Fruit fly (Drosophila melanogaster) whole organism, embryonic: ENCODE measurements around the gene LpR2.
A peak's percentile ranks its signal among the peaks of the same experiment; 100 is the strongest.

ENCODE experiments used
- Bgb ChIP-seq: fragments of 200-800 bp; sonication (Bioruptor generic); IDR thresholded peaks from 2 replicates; pipeline ENCODE4 v1.3.6; 2022; ENCODE audit warnings: missing biosample characterization, missing genetic modification characterization; ENCODE audit not compliant: partially characterized antibody
- CG10267 ChIP-seq: fragments of 200-800 bp; sonication (Bioruptor generic); optimal IDR thresholded peaks from 2 replicates; lab custom pipeline; 2018; ENCODE audit warnings: missing biosample characterization, mild to moderate bottlenecking, missing genetic modification characterization, moderate library complexity
- CG10321 ChIP-seq: fragments of 200-800 bp; sonication (Bioruptor generic); IDR thresholded peaks from 2 replicates; pipeline ENCODE4 v1.3.6; 2022; ENCODE audit warnings: missing biosample characterization, missing genetic modification characterization
- CG10654 ChIP-seq: fragments of 200-800 bp; sonication (Bioruptor generic); optimal IDR thresholded peaks from 2 replicates; lab custom pipeline; 2016; ENCODE audit warnings: missing biosample characterization, missing genetic modification characterization
- CG11560 ChIP-seq: fragments of 200-800 bp; sonication (Bioruptor generic); IDR thresholded peaks from 3 replicates; pipeline ENCODE4 v1.3.6; 2022; ENCODE audit warnings: missing biosample characterization, missing genetic modification characterization
- CG12104 ChIP-seq: fragments of 200-800 bp; sonication (Bioruptor generic); optimal IDR thresholded peaks from 3 replicates; lab custom pipeline; 2016; ENCODE audit warnings: missing biosample characterization, missing genetic modification characterization
- CG13894 ChIP-seq: fragments of 200-800 bp; sonication (Bioruptor generic); optimal IDR thresholded peaks from 3 replicates; lab custom pipeline; 2018; ENCODE audit warnings: missing biosample characterization, mild to moderate bottlenecking, missing genetic modification characterization, moderate library complexity
- CG14710 ChIP-seq: fragments of 200-800 bp; sonication (Bioruptor generic); optimal IDR thresholded peaks from 3 replicates; lab custom pipeline; 2019; ENCODE audit warnings: missing biosample characterization, mild to moderate bottlenecking, missing genetic modification characterization, moderate library complexity
- CG15073 ChIP-seq: fragments of 200-800 bp; sonication (Bioruptor generic); optimal IDR thresholded peaks from 2 replicates; lab custom pipeline; 2016; ENCODE audit warnings: missing biosample characterization, missing genetic modification characterization
- CG1602 ChIP-seq: fragments of 200-800 bp; sonication (Bioruptor generic); optimal IDR thresholded peaks from 3 replicates; lab custom pipeline; 2016; ENCODE audit warnings: missing biosample characterization, missing genetic modification characterization
- CG17328 ChIP-seq: fragments of 200-800 bp; sonication (Bioruptor generic); IDR thresholded peaks from 2 replicates; pipeline ENCODE4 v1.3.6; 2022; ENCODE audit warnings: missing biosample characterization, missing genetic modification characterization
- CG17829 ChIP-seq: fragments of 200-800 bp; optimal IDR thresholded peaks from 2 replicates; lab custom pipeline; 2019; ENCODE audit warnings: missing biosample characterization, mild to moderate bottlenecking, missing genetic modification characterization, moderate library complexity
- CG1792 ChIP-seq: fragments of 200-800 bp; sonication (Bioruptor generic); optimal IDR thresholded peaks from 2 replicates; lab custom pipeline; 2016; ENCODE audit warnings: missing biosample characterization, missing genetic modification characterization
- CG18764 ChIP-seq: fragments of 200-800 bp; sonication (Bioruptor generic); optimal IDR thresholded peaks from 3 replicates; lab custom pipeline; 2016; ENCODE audit warnings: missing biosample characterization, missing genetic modification characterization
- CG2116 ChIP-seq: fragments of 200-800 bp; sonication (Bioruptor generic); optimal IDR thresholded peaks from 3 replicates; lab custom pipeline; 2018; ENCODE audit warnings: missing biosample characterization, mild to moderate bottlenecking, missing genetic modification characterization
- CG2202 ChIP-seq: fragments of 200-800 bp; sonication (Bioruptor generic); optimal IDR thresholded peaks from 2 replicates; lab custom pipeline; 2018; ENCODE audit warnings: missing biosample characterization, mild to moderate bottlenecking, missing genetic modification characterization
- CG31388 ChIP-seq: fragments of 200-800 bp; sonication (Bioruptor generic); optimal IDR thresholded peaks from 2 replicates; lab custom pipeline; 2016; ENCODE audit warnings: missing biosample characterization, missing genetic modification characterization
- CG33213 ChIP-seq: fragments of 200-800 bp; sonication (Bioruptor generic); optimal IDR thresholded peaks from 3 replicates; lab custom pipeline; 2016; ENCODE audit warnings: missing biosample characterization, missing genetic modification characterization
- CG4360 ChIP-seq: fragments of 200-800 bp; sonication (Bioruptor generic); IDR thresholded peaks from 2 replicates; pipeline ENCODE4 v1.3.6; 2022; ENCODE audit warnings: missing biosample characterization, missing genetic modification characterization
- CG43689 ChIP-seq: fragments of 200-800 bp; sonication (Bioruptor generic); IDR thresholded peaks from 2 replicates; pipeline ENCODE4 v1.3.6; 2022; ENCODE audit warnings: missing biosample characterization, missing genetic modification characterization
- CG5180 ChIP-seq: fragments of 200-800 bp; sonication (Bioruptor generic); optimal IDR thresholded peaks from 3 replicates; lab custom pipeline; 2017; ENCODE audit warnings: missing biosample characterization, missing genetic modification characterization, mild to moderate bottlenecking, moderate library complexity, missing genetic modification reagents
- CG9215 ChIP-seq: fragments of 200-800 bp; sonication (Bioruptor generic); IDR thresholded peaks from 2 replicates; pipeline ENCODE4 v1.3.6; 2022; ENCODE audit warnings: missing biosample characterization, missing genetic modification characterization
- Ets65A ChIP-seq: fragments of 200-800 bp; sonication (Bioruptor generic); peaks from one replicate; lab custom pipeline; 2016; ENCODE audit warnings: missing biosample characterization, missing genetic modification characterization
- Fer1 ChIP-seq: fragments of 200-800 bp; sonication (Bioruptor generic); optimal IDR thresholded peaks from 2 replicates; lab custom pipeline; 2017; ENCODE audit warnings: missing biosample characterization, mild to moderate bottlenecking, missing genetic modification characterization
- Gsc ChIP-seq: fragments of 200-800 bp; sonication (Bioruptor generic); IDR thresholded peaks from 2 replicates; pipeline ENCODE4 v1.3.6; 2022; ENCODE audit warnings: missing biosample characterization, missing genetic modification characterization
- H2.0 ChIP-seq: fragments of 200-800 bp; sonication (Bioruptor generic); IDR thresholded peaks from 2 replicates; pipeline ENCODE4 v1.3.6; 2022; ENCODE audit warnings: missing biosample characterization, missing genetic modification characterization
- HHEX ChIP-seq: fragments of 200-800 bp; sonication (Bioruptor generic); optimal IDR thresholded peaks from 3 replicates; lab custom pipeline; 2017; ENCODE audit warnings: missing biosample characterization, mild to moderate bottlenecking, missing genetic modification characterization, missing genetic modification reagents
- Hr78 ChIP-seq, 2 experiments: fragments of 200-800 bp in 1 of 2; fragments of >200 bp in 1 of 2; sonication (Bioruptor generic) in 1 of 2; optimal IDR thresholded peaks; 2 replicates each; lab custom pipeline; 2017 to 2019; ENCODE audit warnings: missing biosample characterization in 2 of 2, missing genetic modification characterization in 2 of 2, mild to moderate bottlenecking in 1 of 2, moderate library complexity in 1 of 2
- Kr ChIP-seq: fragments of 200-800 bp; sonication (Bioruptor generic); optimal IDR thresholded peaks from 2 replicates; lab custom pipeline; 2017; ENCODE audit warnings: missing biosample characterization, mild to moderate bottlenecking, missing genetic modification characterization
- Max ChIP-seq: fragments of 200-800 bp; sonication (Bioruptor generic); optimal IDR thresholded peaks from 2 replicates; lab custom pipeline; 2016; ENCODE audit warnings: missing biosample characterization, mild to moderate bottlenecking, missing genetic modification characterization
- Oaz ChIP-seq: fragments of 200-800 bp; sonication (Bioruptor generic); IDR thresholded peaks from 2 replicates; pipeline ENCODE4 v1.3.6; 2022; ENCODE audit warnings: missing biosample characterization, missing genetic modification characterization
- Opbp ChIP-seq: fragments of 200-800 bp; sonication (Bioruptor generic); IDR thresholded peaks from 3 replicates; pipeline ENCODE4 v1.3.6; 2022; ENCODE audit warnings: missing biosample characterization, missing genetic modification characterization; ENCODE audit not compliant: partially characterized antibody
- Spps ChIP-seq: fragments of 200-800 bp; sonication (Bioruptor generic); optimal IDR thresholded peaks from 2 replicates; lab custom pipeline; 2018; ENCODE audit warnings: missing biosample characterization, mild to moderate bottlenecking, missing genetic modification characterization
- abd-A ChIP-seq: fragments of 200-800 bp; sonication (Bioruptor generic); optimal IDR thresholded peaks from 3 replicates; lab custom pipeline; 2019; ENCODE audit warnings: missing biosample characterization, mild to moderate bottlenecking, missing genetic modification characterization, moderate library complexity
- bsh ChIP-seq, 2 experiments: fragments of 200-800 bp; sonication (Bioruptor generic); optimal IDR thresholded peaks; 2 replicates each; lab custom pipeline; 2017 to 2018; ENCODE audit warnings: mild to moderate bottlenecking in 2 of 2, missing biosample characterization in 2 of 2, missing genetic modification characterization in 2 of 2, moderate library complexity in 1 of 2
- btn ChIP-seq: fragments of 200-800 bp; sonication (Bioruptor generic); optimal IDR thresholded peaks from 2 replicates; lab custom pipeline; 2016; ENCODE audit warnings: missing biosample characterization, missing genetic modification characterization
- crp ChIP-seq, 2 experiments: fragments of 200-800 bp; sonication (Bioruptor generic); optimal IDR thresholded peaks; 2 replicates in 1 of 2; 3 replicates in 1 of 2; lab custom pipeline; 2017; ENCODE audit warnings: missing biosample characterization in 2 of 2, missing genetic modification characterization in 2 of 2, mild to moderate bottlenecking in 1 of 2, moderate library complexity in 1 of 2
- dimm ChIP-seq: fragments of 200-800 bp; sonication (Bioruptor generic); IDR thresholded peaks from 2 replicates; pipeline ENCODE4 v1.3.6; 2022; ENCODE audit warnings: missing biosample characterization, missing genetic modification characterization
- dmrt11E ChIP-seq: fragments of 200-800 bp; sonication (Bioruptor generic); optimal IDR thresholded peaks from 3 replicates; lab custom pipeline; 2018; ENCODE audit warnings: missing biosample characterization, mild to moderate bottlenecking, missing genetic modification characterization, moderate library complexity
- fu2 ChIP-seq: fragments of 200-800 bp; sonication (Bioruptor generic); optimal IDR thresholded peaks from 2 replicates; lab custom pipeline; 2016; ENCODE audit warnings: missing biosample characterization, missing genetic modification characterization
- klu ChIP-seq: fragments of 200-800 bp; sonication (Bioruptor generic); IDR thresholded peaks from 2 replicates; pipeline ENCODE4 v1.3.6; 2022; ENCODE audit warnings: missing biosample characterization, missing genetic modification characterization
- salm ChIP-seq: fragments of 200-800 bp; sonication (Bioruptor generic); optimal IDR thresholded peaks from 2 replicates; lab custom pipeline; 2018; ENCODE audit warnings: missing biosample characterization, mild to moderate bottlenecking, missing genetic modification characterization
- shn ChIP-seq: fragments of 200-800 bp; sonication (Bioruptor generic); optimal IDR thresholded peaks from 3 replicates; lab custom pipeline; 2016; ENCODE audit warnings: missing biosample characterization, missing genetic modification characterization
- sisA ChIP-seq: fragments of 200-800 bp; sonication (Bioruptor generic); IDR thresholded peaks from 2 replicates; pipeline ENCODE4 v1.3.6; 2022; ENCODE audit warnings: missing biosample characterization, missing genetic modification characterization
- slbo ChIP-seq: fragments of 200-800 bp; sonication (Bioruptor generic); IDR thresholded peaks from 2 replicates; pipeline ENCODE4 v1.3.6; 2022; ENCODE audit warnings: missing biosample characterization, missing genetic modification characterization
- tgo ChIP-seq: fragments of 200-800 bp; sonication (Bioruptor generic); IDR thresholded peaks from 3 replicates; pipeline ENCODE4 v1.3.6; 2022; ENCODE audit warnings: missing biosample characterization, missing genetic modification characterization

The LpR2 gene

DNA sequence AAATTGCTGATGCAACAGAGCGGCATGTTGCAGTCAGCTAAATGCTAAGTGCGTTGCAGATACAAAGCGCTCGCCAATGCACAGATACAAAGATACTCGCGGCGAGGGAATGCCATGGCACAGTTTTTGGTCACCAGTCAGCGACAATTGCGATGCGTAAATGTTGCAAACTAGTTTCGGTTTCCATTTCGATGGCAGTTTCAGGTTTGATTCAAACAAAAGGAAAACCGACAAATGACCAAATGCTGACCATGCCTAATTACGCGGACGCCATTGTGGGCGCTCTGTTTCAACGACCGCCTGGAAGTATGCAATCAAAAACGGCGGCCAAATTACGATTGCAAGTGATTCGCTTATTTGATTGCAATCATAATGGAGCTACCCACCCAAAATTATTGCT is 13.5 kb upstream of the LpR2 start:
- TF ChIP-seq HHEX (GFP tag; lab: Kevin White, UChicago) (no peak), Opbp (GFP tag; lab: Robert Waterston, UW) (no peak), shn (GFP tag; lab: Kevin White, UChicago) (no peak), CG5180 (GFP tag; lab: Kevin White, UChicago) (peak; percentile 40), CG15073 (GFP tag; lab: Kevin White, UChicago) (peak; percentile 95), CG17328 (GFP tag; lab: Robert Waterston, UW) (no peak), dmrt11E (tag; lab: Kevin White, UChicago) (no peak)

DNA sequence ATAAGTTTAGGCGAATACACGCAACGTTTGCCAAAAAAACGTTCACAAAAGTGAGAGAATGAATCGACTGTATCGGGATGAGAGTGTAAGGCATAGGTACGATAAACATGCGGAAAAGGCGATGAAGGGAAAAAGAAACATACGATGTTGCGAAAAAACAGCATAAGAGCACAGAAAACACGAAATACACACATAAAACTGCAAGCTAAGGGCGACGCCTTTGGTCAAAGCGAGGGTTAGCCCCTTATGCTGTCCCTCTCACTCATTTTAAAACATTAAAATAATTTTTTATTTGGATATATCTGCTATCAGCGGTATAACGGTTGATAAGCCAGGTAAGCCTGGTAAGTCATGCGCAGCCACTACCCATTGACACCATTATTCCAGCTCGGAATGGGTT is 538 bp downstream of the LpR2 start:
- no peak for TF ChIP-seq abd-A (tag; lab: Kevin White, UChicago)
- TF ChIP-seq CG43689 (GFP tag; lab: Robert Waterston, UW): 0 out of 2 replicates have a peak, but pooled peaks have one; percentile 5
- TF ChIP-seq CG17829 (tag; lab: Kevin White, UChicago): no peak
- no peak for TF ChIP-seq CG11560 (tag; lab: Robert Waterston, UW)
- TF ChIP-seq Max (GFP tag; lab: Kevin White, UChicago): no peak
- no peak for TF ChIP-seq Hr78 (GFP tag; optimal IDR thresholded peaks at IDR 0.05; lab: Kevin White, UChicago)

DNA sequence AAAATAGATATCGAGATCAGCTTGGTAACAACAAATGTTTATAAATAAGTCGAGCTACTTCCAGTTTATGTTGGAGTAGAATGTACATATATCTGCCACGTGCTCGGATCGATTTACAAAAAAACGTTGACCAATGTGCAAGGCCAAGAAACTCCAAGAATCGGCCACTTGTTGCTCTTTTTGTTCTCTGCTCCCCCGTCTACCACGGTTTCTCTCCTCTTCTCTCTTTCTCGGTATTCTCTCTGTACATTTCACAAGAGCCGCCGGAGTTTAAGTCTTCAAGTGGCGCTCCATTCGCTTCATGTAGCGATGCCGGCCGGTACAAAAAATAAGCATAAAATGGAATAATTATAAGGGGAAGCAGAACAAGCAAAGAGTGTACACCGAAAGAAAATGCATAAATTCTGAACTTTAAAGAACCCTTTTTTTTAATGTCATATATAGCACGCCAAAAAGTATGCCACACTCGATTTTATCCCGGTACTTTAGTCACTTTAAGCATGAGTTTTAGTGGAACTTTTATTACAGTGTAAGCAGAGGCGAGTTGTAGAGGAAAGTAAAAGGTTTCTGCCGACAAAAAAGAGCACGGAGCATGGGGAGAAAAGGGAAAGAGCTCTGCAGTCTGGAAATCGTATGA is 2.4 kb downstream of the LpR2 start:
- peak; percentile 90 for TF ChIP-seq CG1792 (GFP tag; lab: Kevin White, UChicago)
- peak; percentile 87 for TF ChIP-seq Gsc
- peak; percentile 89 for TF ChIP-seq CG1602 (GFP tag; lab: Kevin White, UChicago)
- TF ChIP-seq tgo (GFP tag; lab: Robert Waterston, UW): peak; percentile 88
- TF ChIP-seq salm (tag; lab: Kevin White, UChicago): peak; percentile 89
- peak; percentile 94 for TF ChIP-seq sisA (GFP tag; lab: Robert Waterston, UW)
- TF ChIP-seq CG2116 (GFP tag; lab: Kevin White, UChicago): peak; percentile 30
- TF ChIP-seq klu (GFP tag; lab: Robert Waterston, UW): peak; percentile 54; the same call in 1 of the 2 replicates
- TF ChIP-seq CG14710 (tag; lab: Kevin White, UChicago): peak; percentile 94
- peak; percentile 93 for TF ChIP-seq Spps (tag; lab: Kevin White, UChicago)
- TF ChIP-seq Ets65A (GFP tag; lab: Kevin White, UChicago): peak; percentile 99
- TF ChIP-seq slbo (GFP tag; lab: Robert Waterston, UW): peak; percentile 93
- TF ChIP-seq CG2202: peak; percentile 92
- TF ChIP-seq btn: peak; percentile 95
- TF ChIP-seq CG4360 (GFP tag; lab: Robert Waterston, UW): peak; percentile 71; the same call in 1 of the 2 replicates
- TF ChIP-seq H2.0 (GFP tag; lab: Robert Waterston, UW): peak; percentile 87
- TF ChIP-seq fu2 (GFP tag; lab: Kevin White, UChicago): peak; percentile 87
- peak; percentile 88 for TF ChIP-seq CG10267
- TF ChIP-seq Bgb: no peak
- TF ChIP-seq crp (GFP tag; optimal IDR thresholded peaks at IDR 0.05; lab: Kevin White, UChicago): peak in 1 of 2 experiments; percentile 44
- TF ChIP-seq CG10654: peak; percentile 95
- TF ChIP-seq CG10321 (GFP tag; lab: Robert Waterston, UW): peak; percentile 49; the same call in 1 of the 2 replicates
- peak; percentile 62 for TF ChIP-seq CG9215 (GFP tag; lab: Robert Waterston, UW)
- TF ChIP-seq Fer1 (GFP tag; lab: Kevin White, UChicago): peak; percentile 67
- no peak for TF ChIP-seq Kr (GFP tag; lab: Kevin White, UChicago)
- peak; percentile 99 for TF ChIP-seq bsh (GFP tag; optimal IDR thresholded peaks at IDR 0.05; lab: Kevin White, UChicago)
- no peak for TF ChIP-seq CG13894
- TF ChIP-seq dimm: peak; percentile 78
- TF ChIP-seq CG18764 (GFP tag; lab: Kevin White, UChicago): peak; percentile 92
- peak; percentile 96 for TF ChIP-seq CG33213 (GFP tag; lab: Kevin White, UChicago)
- TF ChIP-seq CG31388: peak; percentile 84
- TF ChIP-seq CG12104: peak; percentile 85
- TF ChIP-seq Oaz (GFP tag; lab: Robert Waterston, UW): 0 out of 2 replicates have a peak, but pooled peaks have one; percentile 36
